Fruit fly (Drosophila melanogaster) whole organism, embryonic: ENCODE results near the gene gammaCOP.

Source experiments
- CG10543 ChIP-seq: fragments of 200-800 bp; sonication (Bioruptor generic); optimal IDR thresholded peaks from 3 replicates; lab custom pipeline; 2017; ENCODE audit warnings: missing biosample characterization, mild to moderate bottlenecking, missing genetic modification characterization, moderate library complexity
- CG10959 ChIP-seq: fragments of 200-800 bp; sonication (Bioruptor generic); IDR thresholded peaks from 2 replicates; pipeline ENCODE4 v1.3.6; 2022; ENCODE audit warnings: missing biosample characterization, missing genetic modification characterization
- CG12769 ChIP-seq: fragments of 200-800 bp; sonication (Bioruptor generic); optimal IDR thresholded peaks from 2 replicates; lab custom pipeline; 2019; ENCODE audit warnings: missing biosample characterization, mild to moderate bottlenecking, missing genetic modification characterization, moderate library complexity
- CG15073 ChIP-seq: fragments of 200-800 bp; sonication (Bioruptor generic); optimal IDR thresholded peaks from 2 replicates; lab custom pipeline; 2016; ENCODE audit warnings: missing biosample characterization, missing genetic modification characterization
- CG1529 ChIP-seq: fragments of 200-800 bp; sonication (Bioruptor generic); optimal IDR thresholded peaks from 3 replicates; lab custom pipeline; 2018; ENCODE audit warnings: missing biosample characterization, missing genetic modification characterization
- CG16779 ChIP-seq: fragments of 200-800 bp; sonication (Bioruptor generic); IDR thresholded peaks from 2 replicates; pipeline ENCODE4 v1.3.6; 2022; ENCODE audit warnings: missing biosample characterization, missing genetic modification characterization
- CG16813 ChIP-seq: fragments of 200-800 bp; sonication (Bioruptor generic); IDR thresholded peaks from 3 replicates; pipeline ENCODE4 v1.3.6; 2022; ENCODE audit warnings: missing biosample characterization, missing genetic modification characterization; ENCODE audit not compliant: partially characterized antibody
- CG2875 ChIP-seq: fragments of 200-800 bp; sonication (Bioruptor generic); optimal IDR thresholded peaks from 2 replicates; lab custom pipeline; 2017; ENCODE audit warnings: missing biosample characterization, mild to moderate bottlenecking, missing genetic modification characterization, missing genetic modification reagents
- CG2889 ChIP-seq: fragments of 200-800 bp; sonication (Bioruptor generic); IDR thresholded peaks from 3 replicates; pipeline ENCODE4 v1.3.6; 2022; ENCODE audit warnings: missing biosample characterization, missing genetic modification characterization
- CG32767 ChIP-seq: fragments of 200-800 bp; sonication (Bioruptor generic); IDR thresholded peaks from 2 replicates; pipeline ENCODE4 v1.3.6; 2022; ENCODE audit warnings: missing biosample characterization, missing genetic modification characterization
- CG4360 ChIP-seq: fragments of 200-800 bp; sonication (Bioruptor generic); IDR thresholded peaks from 2 replicates; pipeline ENCODE4 v1.3.6; 2022; ENCODE audit warnings: missing biosample characterization, missing genetic modification characterization
- CG5245 ChIP-seq: fragments of 200-800 bp; sonication (Bioruptor generic); optimal IDR thresholded peaks from 3 replicates; lab custom pipeline; 2016; ENCODE audit warnings: missing biosample characterization, missing genetic modification characterization
- CG6765 ChIP-seq: fragments of 200-800 bp; sonication (Bioruptor generic); optimal IDR thresholded peaks from 3 replicates; lab custom pipeline; 2017; ENCODE audit warnings: missing biosample characterization, mild to moderate bottlenecking, missing genetic modification characterization
- CG6854 ChIP-seq: fragments of 200-800 bp; sonication (Bioruptor generic); optimal IDR thresholded peaks from 3 replicates; lab custom pipeline; 2017; ENCODE audit warnings: missing biosample characterization, mild to moderate bottlenecking, missing genetic modification characterization
- CG7271 ChIP-seq: fragments of 200-800 bp; sonication (Bioruptor generic); optimal IDR thresholded peaks from 2 replicates; lab custom pipeline; 2018; ENCODE audit warnings: missing biosample characterization, mild to moderate bottlenecking, missing genetic modification characterization, moderate library complexity
- CG7372 ChIP-seq: fragments of 200-800 bp; sonication (Bioruptor generic); IDR thresholded peaks from 2 replicates; pipeline ENCODE4 v1.3.6; 2022; ENCODE audit warnings: missing biosample characterization, missing genetic modification characterization
- CG8089 ChIP-seq: fragments of 200-800 bp; sonication (Bioruptor generic); optimal IDR thresholded peaks from 3 replicates; lab custom pipeline; 2016; ENCODE audit warnings: missing biosample characterization, missing genetic modification characterization
- CG8359 ChIP-seq: fragments of 200-800 bp; sonication (Bioruptor generic); optimal IDR thresholded peaks from 2 replicates; lab custom pipeline; 2017; ENCODE audit warnings: missing biosample characterization, mild to moderate bottlenecking, missing genetic modification characterization, borderline replicate concordance
- CG9797 ChIP-seq: fragments of 200-800 bp; sonication (Bioruptor generic); optimal IDR thresholded peaks from 3 replicates; lab custom pipeline; 2018; ENCODE audit warnings: missing biosample characterization, mild to moderate bottlenecking, missing genetic modification characterization
- CrebB ChIP-seq: fragments of 200-800 bp; sonication (Bioruptor generic); optimal IDR thresholded peaks from 3 replicates; lab custom pipeline; 2018; ENCODE audit warnings: missing biosample characterization, mild to moderate bottlenecking, missing genetic modification characterization
- Hr3 ChIP-seq: fragments of 200-800 bp; sonication (Bioruptor generic); optimal IDR thresholded peaks from 3 replicates; lab custom pipeline; 2016; ENCODE audit warnings: missing biosample characterization, missing genetic modification characterization
- MTF-1 ChIP-seq: fragments of 200-800 bp; sonication (Bioruptor generic); optimal IDR thresholded peaks from 2 replicates; lab custom pipeline; 2018; ENCODE audit warnings: missing biosample characterization, mild to moderate bottlenecking, missing genetic modification characterization, borderline replicate concordance
- Nf-YA ChIP-seq: fragments of 200-800 bp; sonication (Bioruptor generic); IDR thresholded peaks from 2 replicates; pipeline ENCODE4 v1.3.6; 2022; ENCODE audit warnings: missing biosample characterization, missing genetic modification characterization
- Oaz ChIP-seq: fragments of 200-800 bp; sonication (Bioruptor generic); IDR thresholded peaks from 2 replicates; pipeline ENCODE4 v1.3.6; 2022; ENCODE audit warnings: missing biosample characterization, missing genetic modification characterization
- Oli ChIP-seq: fragments of 200-800 bp; sonication (Bioruptor generic); optimal IDR thresholded peaks from 2 replicates; lab custom pipeline; 2018; ENCODE audit warnings: missing biosample characterization, mild to moderate bottlenecking, missing genetic modification characterization, moderate library complexity
- Opbp ChIP-seq: fragments of 200-800 bp; sonication (Bioruptor generic); IDR thresholded peaks from 3 replicates; pipeline ENCODE4 v1.3.6; 2022; ENCODE audit warnings: missing biosample characterization, missing genetic modification characterization; ENCODE audit not compliant: partially characterized antibody
- bbx ChIP-seq: fragments of 200-800 bp; sonication (Bioruptor generic); IDR thresholded peaks from 2 replicates; pipeline ENCODE4 v1.3.6; 2022; ENCODE audit warnings: missing biosample characterization, missing genetic modification characterization; ENCODE audit not compliant: partially characterized antibody
- cas ChIP-seq: fragments of 200-800 bp; sonication (Bioruptor generic); IDR thresholded peaks from 2 replicates; pipeline ENCODE4 v1.3.6; 2022; ENCODE audit warnings: missing biosample characterization, missing genetic modification characterization
- cato ChIP-seq: fragments of 200-800 bp; sonication (Bioruptor generic); optimal IDR thresholded peaks from 2 replicates; lab custom pipeline; 2016; ENCODE audit warnings: missing biosample characterization, missing genetic modification characterization, borderline replicate concordance
- caup ChIP-seq: fragments of 200-800 bp; sonication (Bioruptor generic); optimal IDR thresholded peaks from 3 replicates; lab custom pipeline; 2017; ENCODE audit warnings: missing biosample characterization, mild to moderate bottlenecking, missing genetic modification characterization, moderate library complexity; ENCODE audit not compliant: severe bottlenecking
- chif ChIP-seq, 2 experiments: fragments of 200-800 bp; sonication (Bioruptor generic); optimal IDR thresholded peaks; 3 replicates each; lab custom pipeline; 2016; ENCODE audit warnings: missing biosample characterization in 2 of 2, missing genetic modification characterization in 2 of 2
- eyg ChIP-seq: fragments of 200-800 bp; sonication (Bioruptor generic); optimal IDR thresholded peaks from 3 replicates; lab custom pipeline; 2016; ENCODE audit warnings: missing biosample characterization, missing genetic modification characterization
- ftz-f1 ChIP-seq: fragments of 200-800 bp; sonication (Bioruptor generic); optimal IDR thresholded peaks from 2 replicates; lab custom pipeline; 2016; ENCODE audit warnings: missing biosample characterization, missing genetic modification characterization
- hbn ChIP-seq: fragments of 200-800 bp; sonication (Bioruptor generic); IDR thresholded peaks from 2 replicates; pipeline ENCODE4 v1.3.6; 2022; ENCODE audit warnings: missing biosample characterization, missing genetic modification characterization; ENCODE audit not compliant: partially characterized antibody
- insv ChIP-seq, 2 experiments: fragments of 200-800 bp; sonication (Bioruptor generic); optimal IDR thresholded peaks; 3 replicates each; lab custom pipeline; 2016 to 2018; ENCODE audit warnings: missing biosample characterization in 2 of 2, missing genetic modification characterization in 2 of 2
- kay ChIP-seq: fragments of 200-800 bp; sonication (Bioruptor generic); optimal IDR thresholded peaks from 2 replicates; lab custom pipeline; 2016; ENCODE audit warnings: missing biosample characterization, missing genetic modification characterization
- maf-S ChIP-seq: fragments of 200-800 bp; sonication (Bioruptor generic); optimal IDR thresholded peaks from 2 replicates; lab custom pipeline; 2016; ENCODE audit warnings: missing biosample characterization, missing genetic modification characterization
- mam ChIP-seq: fragments of 200-800 bp; sonication (Bioruptor generic); optimal IDR thresholded peaks from 3 replicates; lab custom pipeline; 2016; ENCODE audit warnings: missing biosample characterization, missing genetic modification characterization
- nom ChIP-seq: fragments of 200-800 bp; sonication (Bioruptor generic); optimal IDR thresholded peaks from 2 replicates; lab custom pipeline; 2017; ENCODE audit warnings: missing biosample characterization, missing genetic modification characterization, mild to moderate bottlenecking, moderate library complexity, missing genetic modification reagents
- otp ChIP-seq: fragments of 200-800 bp; sonication (Bioruptor generic); IDR thresholded peaks from 3 replicates; pipeline ENCODE4, ENCODE4 v1.3.6; 2022; ENCODE audit warnings: missing biosample characterization, missing genetic modification characterization
- p53 ChIP-seq: fragments of 200-800 bp; sonication (Bioruptor generic); optimal IDR thresholded peaks from 2 replicates; lab custom pipeline; 2016; ENCODE audit warnings: missing biosample characterization, missing genetic modification characterization
- ro ChIP-seq: fragments of 200-800 bp; sonication (Bioruptor generic); IDR thresholded peaks from 2 replicates; pipeline ENCODE4 v1.3.6; 2022; ENCODE audit warnings: missing biosample characterization, missing genetic modification characterization
- scrt ChIP-seq: fragments of 200-800 bp; sonication (Bioruptor generic); optimal IDR thresholded peaks from 2 replicates; lab custom pipeline; 2018; ENCODE audit warnings: missing biosample characterization, mild to moderate bottlenecking, missing genetic modification characterization, moderate library complexity
- slou ChIP-seq: fragments of 200-800 bp; sonication (Bioruptor generic); optimal IDR thresholded peaks from 3 replicates; lab custom pipeline; 2016; ENCODE audit warnings: missing biosample characterization, missing genetic modification characterization
- sob ChIP-seq: fragments of 200-800 bp; sonication (Bioruptor generic); IDR thresholded peaks from 2 replicates; pipeline ENCODE4 v1.3.6; 2022; ENCODE audit warnings: missing biosample characterization, missing genetic modification characterization
- stc ChIP-seq: fragments of 200-800 bp; sonication (Bioruptor generic); IDR thresholded peaks from 2 replicates; pipeline ENCODE4 v1.3.6; 2022; ENCODE audit warnings: missing biosample characterization, missing genetic modification characterization
- sug ChIP-seq: fragments of 200-800 bp; optimal IDR thresholded peaks from 2 replicates; lab custom pipeline; 2019; ENCODE audit warnings: missing biosample characterization, mild to moderate bottlenecking, missing genetic modification characterization, moderate library complexity
- tap ChIP-seq: fragments of 200-800 bp; optimal IDR thresholded peaks from 3 replicates; lab custom pipeline; 2019; ENCODE audit warnings: missing biosample characterization, mild to moderate bottlenecking, missing genetic modification characterization, moderate library complexity
- tna ChIP-seq: fragments of 200-800 bp; sonication (Bioruptor generic); IDR thresholded peaks from 2 replicates; pipeline ENCODE4 v1.3.6; 2022; ENCODE audit warnings: missing biosample characterization, missing genetic modification characterization; ENCODE audit not compliant: partially characterized antibody
- toy ChIP-seq: fragments of 200-800 bp; sonication (Bioruptor generic); IDR thresholded peaks from 2 replicates; pipeline ENCODE4 v1.3.6; 2022; ENCODE audit warnings: missing biosample characterization, missing genetic modification characterization

Gene gammaCOP

DNA sequence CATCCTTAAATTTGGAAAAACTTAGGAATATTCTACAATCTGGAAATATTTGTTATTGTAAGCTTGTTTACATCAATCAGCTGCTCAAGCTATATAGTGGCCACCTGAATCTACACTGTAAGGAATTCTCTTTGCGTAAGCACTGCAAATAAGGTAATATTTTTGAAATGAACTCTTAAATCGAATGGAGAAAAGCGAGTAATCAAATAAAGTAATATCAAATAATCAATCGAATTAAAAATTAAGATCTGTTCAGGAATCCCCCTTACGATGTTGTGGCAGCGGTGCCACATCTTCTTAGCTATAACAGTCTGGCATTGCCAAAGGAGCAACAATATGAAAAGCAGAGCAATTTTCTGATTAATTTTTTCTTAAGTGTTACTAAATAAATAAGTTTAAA lies 44.1 kb downstream of the gammaCOP start, which contains the start of the genes Mnat9 and CG1792 (continued):
- peak; percentile 98 for TF ChIP-seq cato (GFP tag; lab: Kevin White, UChicago)
- TF ChIP-seq CG16813 (GFP tag; lab: Robert Waterston, UW): peak; percentile 44; the same call in 2 of the 3 replicates
- peak; percentile 80 for TF ChIP-seq ftz-f1 (GFP tag; lab: Kevin White, UChicago)
- peak; percentile 93 for TF ChIP-seq CG7271 (tag; lab: Kevin White, UChicago)
- TF ChIP-seq CG16779 (GFP tag; lab: Robert Waterston, UW): peak; percentile 99
- peak; percentile 97 for TF ChIP-seq Oli (tag; lab: Kevin White, UChicago)
- TF ChIP-seq Nf-YA (GFP tag; lab: Robert Waterston, UW): peak; percentile 98
- TF ChIP-seq maf-S: peak; percentile 98
- peak; percentile 45 for TF ChIP-seq CG9797 (GFP tag; lab: Kevin White, UChicago)
- TF ChIP-seq bbx (GFP tag; lab: Robert Waterston, UW): no peak
- TF ChIP-seq CG4360 (GFP tag; lab: Robert Waterston, UW): peak; percentile 88
- peak; percentile 95 for TF ChIP-seq CG6765 (GFP tag; lab: Kevin White, UChicago)
- peak; percentile 98 for TF ChIP-seq CG7372 (GFP tag; lab: Robert Waterston, UW)
- peak; percentile 91 for TF ChIP-seq CG10543 (GFP tag; lab: Kevin White, UChicago)
- TF ChIP-seq CG1529: peak; percentile 95
- TF ChIP-seq p53 (GFP tag; lab: Kevin White, UChicago): peak; percentile 96
- TF ChIP-seq sob: peak; percentile 100
- TF ChIP-seq CG8359 (GFP tag; lab: Kevin White, UChicago): peak; percentile 84
- TF ChIP-seq CG2889 (GFP tag; lab: Robert Waterston, UW): peak; percentile 99
- TF ChIP-seq kay (GFP tag; lab: Kevin White, UChicago): peak; percentile 97
- TF ChIP-seq CG12769 (tag; lab: Kevin White, UChicago): peak; percentile 100
- peak; percentile 23 to 65 for TF ChIP-seq insv (GFP tag; optimal IDR thresholded peaks at IDR 0.05; lab: Kevin White, UChicago)
- peak; percentile 99 for TF ChIP-seq chif (GFP tag; optimal IDR thresholded peaks at IDR 0.05; lab: Kevin White, UChicago)
- TF ChIP-seq ro (GFP tag; lab: Robert Waterston, UW): peak; percentile 98
- TF ChIP-seq tna (GFP tag; lab: Robert Waterston, UW): no peak
- TF ChIP-seq CG10959: peak; percentile 97
- TF ChIP-seq CG2875 (GFP tag; lab: Kevin White, UChicago): peak; percentile 95
- TF ChIP-seq cas: peak; percentile 98
- no peak for TF ChIP-seq hbn (GFP tag; lab: Robert Waterston, UW)
- peak; percentile 97 for TF ChIP-seq MTF-1 (GFP tag; lab: Kevin White, UChicago)
- TF ChIP-seq slou (GFP tag; lab: Kevin White, UChicago): peak; percentile 97
- TF ChIP-seq eyg (GFP tag; lab: Kevin White, UChicago): peak; percentile 96
- TF ChIP-seq Hr3 (GFP tag; lab: Kevin White, UChicago): peak; percentile 98
- TF ChIP-seq CG15073 (GFP tag; lab: Kevin White, UChicago): peak; percentile 84
- TF ChIP-seq stc (GFP tag; lab: Robert Waterston, UW): peak; percentile 99
- TF ChIP-seq sug: peak; percentile 94
- peak; percentile 98 for TF ChIP-seq CG32767 (GFP tag; lab: Robert Waterston, UW)
- TF ChIP-seq otp: peak; percentile 99
- peak; percentile 99 for TF ChIP-seq Oaz (GFP tag; lab: Robert Waterston, UW)
- TF ChIP-seq CG5245 (GFP tag; lab: Kevin White, UChicago): peak; percentile 98
- TF ChIP-seq CrebB (tag; lab: Kevin White, UChicago): peak; percentile 97
- TF ChIP-seq toy (GFP tag; lab: Robert Waterston, UW): peak; percentile 98
- peak; percentile 98 for TF ChIP-seq caup (GFP tag; lab: Kevin White, UChicago)
- peak; percentile 91 for TF ChIP-seq nom (GFP tag; lab: Kevin White, UChicago)
- TF ChIP-seq CG6854: peak; percentile 94
- TF ChIP-seq tap (tag; lab: Kevin White, UChicago): peak; percentile 98
- peak; percentile 95 for TF ChIP-seq scrt (GFP tag; lab: Kevin White, UChicago)
- peak; percentile 99 for TF ChIP-seq mam (GFP tag; lab: Kevin White, UChicago)
- peak; percentile 47; the same call in 1 of the 3 replicates for TF ChIP-seq Opbp
- peak; percentile 97 for TF ChIP-seq CG8089 (GFP tag; lab: Kevin White, UChicago)
